Fruit fly (Drosophila melanogaster): Measurements from ENCODE around the gene Sfp93F.

DNA sequence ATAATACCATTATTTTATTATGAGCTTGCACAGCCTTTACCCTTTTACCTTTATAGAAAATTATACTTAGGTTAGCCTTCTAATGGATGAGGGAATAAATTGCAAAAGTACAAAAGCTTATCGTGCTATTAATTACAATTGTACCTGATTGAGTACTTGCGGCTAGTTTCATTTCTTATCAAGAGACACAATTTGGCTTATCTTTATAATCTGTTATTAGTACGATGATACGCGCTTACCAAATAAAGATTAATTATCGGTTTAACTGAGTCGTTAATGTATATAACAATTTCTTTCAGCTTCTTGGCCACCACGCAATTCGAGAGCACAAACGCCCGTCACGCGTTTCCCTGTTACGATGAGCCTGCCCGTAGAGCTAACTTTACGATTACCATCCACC lies 9.8 kb upstream of the Sfp93F start:
- no peak for TF ChIP-seq brk (GFP tag; optimal IDR thresholded peaks at IDR 0.05)
- no peak for TF ChIP-seq br (GFP tag; optimal IDR thresholded peaks at IDR 0.05)
- TF ChIP-seq foxo (GFP tag; optimal IDR thresholded peaks at IDR 0.05): no peak
- TF ChIP-seq psq (GFP tag; optimal IDR thresholded peaks at IDR 0.05): no peak
- TF ChIP-seq rgr (GFP tag; optimal IDR thresholded peaks at IDR 0.05): no peak
- no peak for TF ChIP-seq usp (GFP tag; optimal IDR thresholded peaks at IDR 0.05)
- no peak for TF ChIP-seq h (GFP tag; optimal IDR thresholded peaks at IDR 0.05)
- TF ChIP-seq sv (GFP tag; optimal IDR thresholded peaks at IDR 0.05): no peak
- no peak for TF ChIP-seq pan (optimal IDR thresholded peaks at IDR 0.05)

All from whole organism, wandering third instar larva.